Worm (Caenorhabditis elegans) whole organism, midembryonic: ENCODE results near the gene lap-2.

Source experiments
- T22C8.4 ChIP-seq: fragments of 200-800 bp; sonication (Bioruptor generic); IDR thresholded peaks from 2 replicates; pipeline ENCODE4 v1.3.6; 2022; ENCODE audit warnings: missing genetic modification characterization, missing compliant biosample characterization
- flt-1 ChIP-seq: fragments of 200-800 bp; sonication (Bioruptor generic); IDR thresholded peaks from 2 replicates; pipeline ENCODE4 v1.3.6; 2022; ENCODE audit warnings: missing genetic modification characterization, missing compliant biosample characterization
- med-1 ChIP-seq: sonication (generic microtip); optimal IDR thresholded peaks from 2 replicates; lab custom pipeline; 2017; ENCODE audit warnings: missing genetic modification characterization, mild to moderate bottlenecking, missing compliant biosample characterization, antibody characterized with exemption, missing genetic modification reagents; ENCODE audit not compliant: insufficient read depth
- ref-1 ChIP-seq: fragments of 200-800 bp; sonication (Bioruptor generic); conservative IDR thresholded peaks from 2 replicates; pipeline ENCODE4 v1.3.6; 2022; ENCODE audit warnings: missing genetic modification reagents, missing genetic modification characterization, missing compliant biosample characterization
- ztf-23 ChIP-seq: fragments of 200-800 bp; sonication (Bioruptor generic); IDR thresholded peaks from 2 replicates; pipeline ENCODE4 v1.3.6; 2022; ENCODE audit warnings: missing genetic modification reagents, missing genetic modification characterization, missing compliant biosample characterization

ce11 chrV:13081197-13081747 is 37.8 kb downstream of the lap-2 start:
- TF ChIP-seq med-1 (GFP tag; lab: Kevin White, UChicago) (no peak), T22C8.4 (GFP tag; lab: Robert Waterston, UW) (no peak), ztf-23 (no peak), flt-1 (GFP tag; lab: Robert Waterston, UW) (no peak), ref-1 (GFP tag; lab: Robert Waterston, UW) (no peak)
